Worm (Caenorhabditis elegans) whole organism, young adult: Measurements from ENCODE around the gene cul-4.

Experiments
- F37B4.10 ChIP-seq: fragments of 200-800 bp; sonication (Bioruptor generic); IDR thresholded peaks from 2 replicates; pipeline ENCODE4 v1.3.6; 2022; ENCODE audit warnings: missing genetic modification characterization, missing compliant biosample characterization
- F55B11.4 ChIP-seq: sonication (generic microtip); optimal IDR thresholded peaks from 2 replicates; lab custom pipeline; 2016; ENCODE audit warnings: missing compliant biosample characterization, missing genetic modification characterization, borderline replicate concordance; ENCODE audit not compliant: insufficient read depth
- K12H6.12 ChIP-seq: fragments of 200-800 bp; sonication (Bioruptor generic); optimal IDR thresholded peaks from 2 replicates; lab custom pipeline; 2018; ENCODE audit warnings: mild to moderate bottlenecking, missing genetic modification characterization, missing compliant biosample characterization
- T07F8.4 ChIP-seq: sonication (generic microtip); optimal IDR thresholded peaks from 2 replicates; lab custom pipeline; 2016; ENCODE audit warnings: mild to moderate bottlenecking, missing genetic modification characterization, moderate library complexity, missing compliant biosample characterization
- Y67H2A.10 ChIP-seq: fragments of 200-800 bp; sonication (Bioruptor generic); conservative IDR thresholded peaks from 2 replicates; pipeline ENCODE4 v1.3.6; 2022; ENCODE audit warnings: missing genetic modification reagents, missing genetic modification characterization, missing compliant biosample characterization
- ZK185.1 ChIP-seq: sonication (generic microtip); optimal IDR thresholded peaks from 2 replicates; lab custom pipeline; 2016; ENCODE audit warnings: mild to moderate bottlenecking, missing genetic modification characterization, missing compliant biosample characterization; ENCODE audit not compliant: poor library complexity, severe bottlenecking
- ama-1 ChIP-seq, 3 experiments: fragments of 150-350 bp in 1 of 3; sonication (generic microtip) in 2 of 3; optimal IDR thresholded peaks; 2 replicates each; lab custom pipeline; 2014 to 2018; ENCODE audit warnings: missing biosample characterization in 2 of 3, missing genetic modification characterization in 2 of 3, missing genetic modification reagents in 2 of 3
- atf-7 ChIP-seq: sonication (generic microtip); optimal IDR thresholded peaks from 2 replicates; lab custom pipeline; 2017; ENCODE audit warnings: mild to moderate bottlenecking, missing genetic modification characterization, missing compliant biosample characterization
- ccch-3 ChIP-seq: fragments of 200-800 bp; sonication (Bioruptor generic); optimal IDR thresholded peaks from 2 replicates; lab custom pipeline; 2018; ENCODE audit warnings: mild to moderate bottlenecking, missing genetic modification characterization, missing compliant biosample characterization
- cebp-1 ChIP-seq, 2 experiments: fragments of 200-800 bp in 1 of 2; sonication (Bioruptor generic) in 1 of 2; sonication (generic microtip) in 1 of 2; IDR thresholded peaks in 1 of 2; optimal IDR thresholded peaks in 1 of 2; 2 replicates each; pipeline versions ENCODE4 v1.3.6 to Lab custom; 2017 to 2022; ENCODE audit warnings: missing compliant biosample characterization in 2 of 2, missing genetic modification characterization in 2 of 2, mild to moderate bottlenecking in 1 of 2, missing genetic modification reagents in 1 of 2, moderate library complexity in 1 of 2
- ceh-40 ChIP-seq: fragments of 200-800 bp; sonication (Bioruptor generic); IDR thresholded peaks from 2 replicates; pipeline ENCODE4 v1.3.6; 2022; ENCODE audit warnings: missing genetic modification characterization, missing compliant biosample characterization
- let-607 ChIP-seq, 2 experiments: fragments of 200-800 bp in 1 of 2; sonication (Bioruptor generic) in 1 of 2; sonication (generic microtip) in 1 of 2; optimal IDR thresholded peaks; 2 replicates each; lab custom pipeline; 2016 to 2018; ENCODE audit warnings: mild to moderate bottlenecking in 2 of 2, missing compliant biosample characterization in 2 of 2, missing genetic modification characterization in 2 of 2, moderate library complexity in 2 of 2, missing genotype in 1 of 2
- lin-40 ChIP-seq: sonication (generic microtip); optimal IDR thresholded peaks from 2 replicates; lab custom pipeline; 2016; ENCODE audit warnings: missing genetic modification characterization, mild to moderate bottlenecking, missing compliant biosample characterization, missing genotype, missing genetic modification reagents
- lsy-27 ChIP-seq: sonication (generic microtip); optimal IDR thresholded peaks from 2 replicates; lab custom pipeline; 2017; ENCODE audit warnings: missing genetic modification characterization, mild to moderate bottlenecking, missing compliant biosample characterization, antibody characterized with exemption, missing genotype, borderline replicate concordance; ENCODE audit not compliant: insufficient read depth
- nfya-1 ChIP-seq: sonication (generic microtip); optimal IDR thresholded peaks from 2 replicates; lab custom pipeline; 2017; ENCODE audit warnings: antibody characterized with exemption, missing compliant biosample characterization, missing genetic modification characterization, borderline replicate concordance; ENCODE audit not compliant: insufficient read depth
- nfyb-1 ChIP-seq: fragments of 200-800 bp; sonication (Bioruptor generic); IDR thresholded peaks from 2 replicates; pipeline ENCODE4 v1.3.6; 2022; ENCODE audit warnings: missing genetic modification reagents, missing genetic modification characterization, missing compliant biosample characterization
- nhr-80 ChIP-seq: sonication (generic microtip); optimal IDR thresholded peaks from 2 replicates; lab custom pipeline; 2016; ENCODE audit warnings: missing genetic modification characterization, missing compliant biosample characterization
- repo-1 ChIP-seq: sonication (generic microtip); optimal IDR thresholded peaks from 2 replicates; lab custom pipeline; 2017; ENCODE audit warnings: mild to moderate bottlenecking, missing genetic modification characterization, missing compliant biosample characterization
- sdz-38 ChIP-seq: sonication (generic microtip); optimal IDR thresholded peaks from 2 replicates; lab custom pipeline; 2016; ENCODE audit warnings: missing genotype, missing genetic modification characterization, missing compliant biosample characterization
- snpc-3.4 ChIP-seq: sonication (generic microtip); optimal IDR thresholded peaks from 2 replicates; lab custom pipeline; 2017; ENCODE audit warnings: missing genetic modification characterization, mild to moderate bottlenecking, missing compliant biosample characterization, antibody characterized with exemption, moderate library complexity, missing genotype, missing genetic modification reagents
- unc-130 ChIP-seq: sonication (generic microtip); optimal IDR thresholded peaks from 2 replicates; lab custom pipeline; 2016; ENCODE audit warnings: missing genetic modification reagents, missing genetic modification characterization, missing compliant biosample characterization
- unc-62 ChIP-seq: fragments of 150-350 bp; optimal IDR thresholded peaks from 2 replicates; lab custom pipeline; 2014; ENCODE audit warnings: missing biosample characterization, missing genetic modification reagents, missing genetic modification characterization
- zim-3 ChIP-seq: sonication (generic microtip); optimal IDR thresholded peaks from 2 replicates; lab custom pipeline; 2017; ENCODE audit warnings: mild to moderate bottlenecking, missing genetic modification characterization, moderate library complexity, missing compliant biosample characterization
- ztf-18 ChIP-seq: sonication (generic microtip); optimal IDR thresholded peaks from 2 replicates; lab custom pipeline; 2016; ENCODE audit warnings: missing genotype, mild to moderate bottlenecking, missing genetic modification characterization, missing compliant biosample characterization
- ztf-22 ChIP-seq: fragments of 200-800 bp; sonication (Bioruptor generic); optimal IDR thresholded peaks from 2 replicates; lab custom pipeline; 2018; ENCODE audit warnings: mild to moderate bottlenecking, missing genetic modification characterization, moderate library complexity, missing compliant biosample characterization
- ztf-25 ChIP-seq: fragments of 200-800 bp; sonication (Bioruptor generic); IDR thresholded peaks from 2 replicates; pipeline ENCODE4 v1.3.6; 2022; ENCODE audit warnings: missing genetic modification reagents, missing genetic modification characterization, missing compliant biosample characterization
- ztf-26 ChIP-seq: sonication (generic microtip); optimal IDR thresholded peaks from 2 replicates; lab custom pipeline; 2017; ENCODE audit warnings: missing genetic modification characterization, missing compliant biosample characterization
- ztf-6 ChIP-seq: fragments of 200-800 bp; sonication (Bioruptor generic); IDR thresholded peaks from 2 replicates; pipeline ENCODE4 v1.3.6; 2022; ENCODE audit warnings: missing genetic modification reagents, missing genetic modification characterization, missing compliant biosample characterization

Gene cul-4

ce11 chrII:7269783-7270182, 32.1 kb upstream of the cul-4 start:
- TF ChIP-seq snpc-3.4 (tag; lab: Kevin White, UChicago) (no peak), nfyb-1 (GFP tag; lab: Robert Waterston, UW) (no peak), T07F8.4 (tag; lab: Kevin White, UChicago) (no peak), nhr-80 (tag; lab: Kevin White, UChicago) (peak; percentile 62), cebp-1 (GFP tag; IDR thresholded peaks at IDR 0.05; lab: Robert Waterston, UW) (no peak), cebp-1 (tag; optimal IDR thresholded peaks at IDR 0.05; lab: Kevin White, UChicago) (no peak), ZK185.1 (no peak), ztf-25 (GFP tag; lab: Robert Waterston, UW) (no peak)
- TF ChIP-seq, all 124 proteins: peak for 1

ce11 chrII:7272513-7272912, 29.4 kb upstream of the cul-4 start:
- TF ChIP-seq ccch-3 (GFP tag; lab: Kevin White, UChicago) (no peak), lin-40 (tag; lab: Kevin White, UChicago) (peak; percentile 35), unc-130 (GFP tag; lab: Kevin White, UChicago) (no peak)
- TF ChIP-seq, all 124 proteins: peak for 1

- TF ChIP-seq ZK185.1, result no peak
- TF ChIP-seq nhr-80 (tag; lab: Kevin White, UChicago), result peak; percentile 56
These were observed 28.4 kb upstream of the cul-4 start for ce11 chrII:7273517-7273916.

ce11 chrII:7277257-7277656, 24.6 kb upstream of the cul-4 start:
- peak in 1 of 2 experiments; percentile 22 for TF ChIP-seq let-607 (tag; optimal IDR thresholded peaks at IDR 0.05; lab: Kevin White, UChicago)
- peak; percentile 54 for TF ChIP-seq atf-7
- TF ChIP-seq unc-130 (GFP tag; lab: Kevin White, UChicago), result no peak
- TF ChIP-seq ztf-22 (GFP tag; lab: Kevin White, UChicago), result peak; percentile 67
- TF ChIP-seq nhr-80 (tag; lab: Kevin White, UChicago), result peak; percentile 90
- no peak for TF ChIP-seq nfya-1 (tag; lab: Kevin White, UChicago)
- TF ChIP-seq, all 124 proteins: peak for 4

- TF ChIP-seq Y67H2A.10 (GFP tag; lab: Robert Waterston, UW), result no peak
- TF ChIP-seq ceh-40 (GFP tag; lab: Robert Waterston, UW), result no peak
- no peak for TF ChIP-seq nfyb-1 (GFP tag; lab: Robert Waterston, UW)
- TF ChIP-seq K12H6.12 (tag; lab: Kevin White, UChicago), result no peak
- TF ChIP-seq ztf-6 (GFP tag; lab: Robert Waterston, UW), result no peak
- TF ChIP-seq, all 124 proteins: peak for 0
These were observed 24.0 kb upstream of the cul-4 start for ce11 chrII:7277925-7278324.

ce11 chrII:7279808-7280207, 22.1 kb upstream of the cul-4 start:
- no peak for TF ChIP-seq ztf-6 (GFP tag; lab: Robert Waterston, UW)

ce11 chrII:7280584-7280983, 21.3 kb upstream of the cul-4 start:
- TF ChIP-seq F37B4.10 (GFP tag; lab: Robert Waterston, UW) (no peak), cebp-1 (GFP tag; IDR thresholded peaks at IDR 0.05; lab: Robert Waterston, UW) (no peak), cebp-1 (tag; optimal IDR thresholded peaks at IDR 0.05; lab: Kevin White, UChicago) (peak; percentile 38), sdz-38 (tag; lab: Kevin White, UChicago) (no peak), lsy-27 (no peak), ztf-18 (no peak), ztf-26 (tag; lab: Kevin White, UChicago) (no peak), unc-62 (peak; percentile 36), repo-1 (no peak), nhr-80 (tag; lab: Kevin White, UChicago) (peak; percentile 84), F55B11.4 (tag; lab: Kevin White, UChicago) (no peak), ama-1 (optimal IDR thresholded peaks at IDR 0.05; lab: Kevin White, UChicago) (no peak), ama-1 (GFP tag; optimal IDR thresholded peaks at IDR 0.05; lab: Kevin White, UChicago) (no peak), zim-3 (no peak)
